Worm (Caenorhabditis elegans) whole organism, young adult: ENCODE measurements around the gene F27B3.8.

Experiments used
- F22D6.2 ChIP-seq: sonication (generic microtip); optimal IDR thresholded peaks from 2 replicates; lab custom pipeline; 2016; ENCODE audit warnings: mild to moderate bottlenecking, missing genetic modification characterization, missing compliant biosample characterization
- F23B12.7 ChIP-seq: sonication (generic microtip); optimal IDR thresholded peaks from 2 replicates; lab custom pipeline; 2017; ENCODE audit warnings: missing genetic modification characterization, mild to moderate bottlenecking, missing compliant biosample characterization, antibody characterized with exemption, moderate library complexity; ENCODE audit not compliant: insufficient read depth
- F33H1.4 ChIP-seq: fragments of 200-800 bp; sonication (Bioruptor generic); IDR thresholded peaks from 2 replicates; pipeline ENCODE4 v1.3.6; 2022; ENCODE audit warnings: missing genetic modification reagents, missing genetic modification characterization, missing compliant biosample characterization
- F49E8.2 ChIP-seq: sonication (generic microtip); optimal IDR thresholded peaks from 3 replicates; lab custom pipeline; 2017; ENCODE audit warnings: missing genetic modification characterization, mild to moderate bottlenecking, missing compliant biosample characterization, antibody characterized with exemption, moderate library complexity; ENCODE audit not compliant: insufficient read depth
- F57A8.1 ChIP-seq: fragments of 200-800 bp; sonication (Bioruptor generic); optimal IDR thresholded peaks from 2 replicates; lab custom pipeline; 2018; ENCODE audit warnings: mild to moderate bottlenecking, missing genetic modification characterization, moderate library complexity, missing compliant biosample characterization
- T26A5.8 ChIP-seq: sonication (generic microtip); optimal IDR thresholded peaks from 2 replicates; lab custom pipeline; 2016; ENCODE audit warnings: missing genetic modification characterization, missing compliant biosample characterization
- Y53F4B.3 ChIP-seq: fragments of 200-800 bp; sonication (Bioruptor generic); IDR thresholded peaks from 2 replicates; pipeline ENCODE4 v1.3.6; 2022; ENCODE audit warnings: missing genetic modification reagents, missing genetic modification characterization, missing compliant biosample characterization
- Y56A3A.18 ChIP-seq: fragments of 200-800 bp; sonication (Bioruptor generic); IDR thresholded peaks from 2 replicates; pipeline ENCODE4 v1.3.6; 2022; ENCODE audit warnings: missing genetic modification reagents, missing genetic modification characterization, missing compliant biosample characterization
- Y95B8A.8 ChIP-seq: fragments of 200-800 bp; sonication (Bioruptor generic); IDR thresholded peaks from 2 replicates; pipeline ENCODE4 v1.3.6; 2022; ENCODE audit warnings: missing genetic modification reagents, missing genetic modification characterization, missing compliant biosample characterization
- ama-1 ChIP-seq, 3 experiments: fragments of 150-350 bp in 1 of 3; sonication (generic microtip) in 2 of 3; optimal IDR thresholded peaks; 2 replicates each; lab custom pipeline; 2014 to 2018; ENCODE audit warnings: missing biosample characterization in 2 of 3, missing genetic modification characterization in 2 of 3, missing genetic modification reagents in 2 of 3
- ceh-40 ChIP-seq: fragments of 200-800 bp; sonication (Bioruptor generic); IDR thresholded peaks from 2 replicates; pipeline ENCODE4 v1.3.6; 2022; ENCODE audit warnings: missing genetic modification characterization, missing compliant biosample characterization
- die-1 ChIP-seq: sonication (generic microtip); optimal IDR thresholded peaks from 2 replicates; lab custom pipeline; 2016; ENCODE audit warnings: missing genotype, mild to moderate bottlenecking, missing genetic modification characterization, missing compliant biosample characterization
- dpl-1 ChIP-seq: fragments of 150-350 bp; optimal IDR thresholded peaks from 2 replicates; lab custom pipeline; 2014; ENCODE audit warnings: missing biosample characterization, missing genetic modification reagents, missing genetic modification characterization
- efl-1 ChIP-seq: fragments of 150-350 bp; optimal IDR thresholded peaks from 2 replicates; lab custom pipeline; 2014; ENCODE audit warnings: missing biosample characterization, missing genetic modification reagents, missing genetic modification characterization
- egl-18 ChIP-seq: fragments of 200-800 bp; sonication (Bioruptor generic); IDR thresholded peaks from 2 replicates; pipeline ENCODE4 v1.3.6; 2022; ENCODE audit warnings: missing genetic modification reagents, missing genetic modification characterization, missing compliant biosample characterization
- fkh-3 ChIP-seq: sonication (generic microtip); optimal IDR thresholded peaks from 2 replicates; lab custom pipeline; 2016; ENCODE audit warnings: mild to moderate bottlenecking, missing genetic modification characterization, missing compliant biosample characterization
- lag-1 ChIP-seq: fragments of 200-800 bp; sonication (Bioruptor generic); IDR thresholded peaks from 2 replicates; pipeline ENCODE4 v1.3.6; 2022; ENCODE audit warnings: missing genetic modification reagents, missing genetic modification characterization, missing compliant biosample characterization
- lin-35 ChIP-seq, 3 experiments: fragments of 150-350 bp in 2 of 3; sonication (generic microtip) in 1 of 3; optimal IDR thresholded peaks; 2 replicates each; lab custom pipeline; 2014 to 2018; ENCODE audit warnings: missing biosample characterization in 3 of 3, missing genetic modification characterization in 3 of 3, missing genetic modification reagents in 3 of 3
- lin-54 ChIP-seq: fragments of 200-800 bp; sonication (Bioruptor generic); optimal IDR thresholded peaks from 2 replicates; lab custom pipeline; 2018; ENCODE audit warnings: mild to moderate bottlenecking, missing genetic modification characterization, missing compliant biosample characterization
- madf-3 ChIP-seq: fragments of 200-800 bp; sonication (Bioruptor generic); IDR thresholded peaks from 2 replicates; pipeline ENCODE4 v1.3.6; 2022; ENCODE audit warnings: missing genetic modification reagents, missing genetic modification characterization, missing compliant biosample characterization
- madf-8 ChIP-seq: fragments of 200-800 bp; sonication (Bioruptor generic); conservative IDR thresholded peaks from 2 replicates; pipeline ENCODE4 v1.3.6; 2022; ENCODE audit warnings: missing genetic modification reagents, missing genetic modification characterization, missing compliant biosample characterization
- mcd-1 ChIP-seq: fragments of 200-800 bp; sonication (Bioruptor generic); IDR thresholded peaks from 2 replicates; pipeline ENCODE4 v1.3.6; 2022; ENCODE audit warnings: missing genetic modification reagents, missing genetic modification characterization, missing compliant biosample characterization
- nhr-27 ChIP-seq: fragments of 200-800 bp; sonication (Bioruptor generic); optimal IDR thresholded peaks from 2 replicates; lab custom pipeline; 2018; ENCODE audit warnings: mild to moderate bottlenecking, missing genetic modification characterization, moderate library complexity, missing compliant biosample characterization
- nhr-80 ChIP-seq: sonication (generic microtip); optimal IDR thresholded peaks from 2 replicates; lab custom pipeline; 2016; ENCODE audit warnings: missing genetic modification characterization, missing compliant biosample characterization
- pbrm-1 ChIP-seq: fragments of 200-800 bp; sonication (Bioruptor generic); IDR thresholded peaks from 2 replicates; pipeline ENCODE4 v1.3.6; 2022; ENCODE audit warnings: missing genetic modification reagents, missing genetic modification characterization, missing compliant biosample characterization
- rec-8 ChIP-seq, 2 experiments: sonication (generic microtip); optimal IDR thresholded peaks; 2 replicates each; lab custom pipeline; 2016; ENCODE audit warnings: mild to moderate bottlenecking in 2 of 2, missing genetic modification characterization in 2 of 2, missing genetic modification reagents in 2 of 2, missing genotype in 2 of 2, missing biosample characterization in 1 of 2, missing compliant biosample characterization in 1 of 2, moderate library complexity in 1 of 2
- snpc-1.1 ChIP-seq: sonication (generic microtip); optimal IDR thresholded peaks from 2 replicates; lab custom pipeline; 2017; ENCODE audit warnings: missing genetic modification characterization, mild to moderate bottlenecking, missing compliant biosample characterization, antibody characterized with exemption, moderate library complexity, missing genotype, missing genetic modification reagents; ENCODE audit not compliant: insufficient read depth
- snpc-1.3 ChIP-seq: sonication (generic microtip); optimal IDR thresholded peaks from 2 replicates; lab custom pipeline; 2017; ENCODE audit warnings: missing genetic modification characterization, mild to moderate bottlenecking, missing compliant biosample characterization, antibody characterized with exemption, moderate library complexity, missing genotype, missing genetic modification reagents; ENCODE audit not compliant: insufficient read depth
- snpc-3.4 ChIP-seq: sonication (generic microtip); optimal IDR thresholded peaks from 2 replicates; lab custom pipeline; 2017; ENCODE audit warnings: missing genetic modification characterization, mild to moderate bottlenecking, missing compliant biosample characterization, antibody characterized with exemption, moderate library complexity, missing genotype, missing genetic modification reagents
- snpc-4 ChIP-seq, 5 experiments: fragments of 150-350 bp in 1 of 5; sonication (generic microtip) in 4 of 5; optimal IDR thresholded peaks; 2 replicates each; lab custom pipeline; 2014 to 2018; ENCODE audit warnings: missing genetic modification characterization in 5 of 5, missing biosample characterization in 3 of 5, antibody characterized with exemption in 2 of 5, mild to moderate bottlenecking in 2 of 5, missing compliant biosample characterization in 2 of 5, missing genotype in 2 of 5, moderate library complexity in 2 of 5, missing genetic modification reagents in 1 of 5
- tbp1 ChIP-seq: fragments of 200-800 bp; sonication (Bioruptor generic); optimal IDR thresholded peaks from 2 replicates; lab custom pipeline; 2018; ENCODE audit warnings: mild to moderate bottlenecking, missing genetic modification characterization, missing compliant biosample characterization
- ztf-26 ChIP-seq: sonication (generic microtip); optimal IDR thresholded peaks from 2 replicates; lab custom pipeline; 2017; ENCODE audit warnings: missing genetic modification characterization, missing compliant biosample characterization
- ztf-3 ChIP-seq: fragments of 200-800 bp; sonication (Bioruptor generic); optimal IDR thresholded peaks from 2 replicates; lab custom pipeline; 2018; ENCODE audit warnings: mild to moderate bottlenecking, missing genetic modification characterization, missing compliant biosample characterization
- ztf-6 ChIP-seq: fragments of 200-800 bp; sonication (Bioruptor generic); IDR thresholded peaks from 2 replicates; pipeline ENCODE4 v1.3.6; 2022; ENCODE audit warnings: missing genetic modification reagents, missing genetic modification characterization, missing compliant biosample characterization

F27B3.8 gene

ce11 chrIII:6608101-6608672, 28.7 kb downstream of the F27B3.8 start, which contains the start of the genes mdh-2 and F20H11.4 (continued):
- TF ChIP-seq Y95B8A.8 (GFP tag; lab: Robert Waterston, UW) (no peak), F49E8.2 (tag; lab: Kevin White, UChicago) (peak; percentile 56), snpc-3.4 (tag; lab: Kevin White, UChicago) (peak; percentile 17), lin-35 (GFP tag; optimal IDR thresholded peaks at IDR 0.05; lab: Kevin White, UChicago) (peak; percentile 22 to 89 (median 40)), madf-3 (no peak), dpl-1 (peak; percentile 91)

- TF ChIP-seq ztf-3 = no peak
Measured at ce11 chrIII:6610522-6610921, 31.0 kb downstream of the F27B3.8 start, which contains the start of gene srh-40. srh-40 (plus strand) TSS chrIII:6610822.

ce11 chrIII:6612282-6612681, 32.8 kb downstream of the F27B3.8 start, which contains the start of gene ctsa-4.2:
ctsa-4.2 (plus strand) TSS chrIII:6612528.
- TF ChIP-seq F49E8.2 (tag; lab: Kevin White, UChicago) (no peak), ztf-26 (tag; lab: Kevin White, UChicago) (no peak), ztf-6 (no peak), nhr-80 (tag; lab: Kevin White, UChicago) (peak; percentile 70), pbrm-1 (no peak)
- TF ChIP-seq, all 124 proteins: peak for 1

ce11 chrIII:6615064-6615463, 35.6 kb downstream of the F27B3.8 start, which contains the start of gene cmtr-2:
cmtr-2 (plus strand) TSS chrIII:6615414.
- 0 out of 2 replicates have a peak, but pooled peaks have one; percentile 23 for TF ChIP-seq F33H1.4 (GFP tag; lab: Robert Waterston, UW)
- TF ChIP-seq lin-35 (GFP tag; optimal IDR thresholded peaks at IDR 0.05; lab: Kevin White, UChicago) = peak in 2 of 3 experiments; percentile 54 to 87
- peak; percentile 92 for TF ChIP-seq mcd-1 (GFP tag; lab: Robert Waterston, UW)
- no peak for TF ChIP-seq F22D6.2 (tag; lab: Kevin White, UChicago)
- peak; percentile 74 for TF ChIP-seq dpl-1
- TF ChIP-seq efl-1 (GFP tag; lab: Kevin White, UChicago) = peak; percentile 65
- TF ChIP-seq lin-54 (GFP tag; lab: Kevin White, UChicago) = peak; percentile 91
- no peak for TF ChIP-seq ztf-3
- no peak for TF ChIP-seq lag-1 (GFP tag; lab: Robert Waterston, UW)

- TF ChIP-seq egl-18 = no peak
- TF ChIP-seq Y53F4B.3 (GFP tag; lab: Robert Waterston, UW) = no peak
- TF ChIP-seq snpc-4 (GFP tag; optimal IDR thresholded peaks at IDR 0.05; lab: Kevin White, UChicago) = no peak
- no peak for TF ChIP-seq snpc-4 (tag; optimal IDR thresholded peaks at IDR 0.05; lab: Kevin White, UChicago)
- no peak for TF ChIP-seq T26A5.8 (tag; lab: Kevin White, UChicago)
- TF ChIP-seq snpc-1.1 (tag; lab: Kevin White, UChicago) = no peak
- no peak for TF ChIP-seq nhr-27 (tag; lab: Kevin White, UChicago)
- no peak for TF ChIP-seq Y56A3A.18 (GFP tag; lab: Robert Waterston, UW)
- no peak for TF ChIP-seq nhr-80 (tag; lab: Kevin White, UChicago)
- no peak for TF ChIP-seq rec-8 (tag; optimal IDR thresholded peaks at IDR 0.05; lab: Kevin White, UChicago)
- TF ChIP-seq, all 124 proteins: peak for 0
Measured at ce11 chrIII:6619952-6620351, 40.5 kb downstream of the F27B3.8 start, which contains the start of gene C13B9.2. C13B9.2 (plus strand) TSS chrIII:6620252.

ce11 chrIII:6624872-6625271, 45.4 kb downstream of the F27B3.8 start, which contains the start of gene copd-1:
copd-1 (minus strand) TSS chrIII:6624972.
- no peak for TF ChIP-seq die-1 (tag; lab: Kevin White, UChicago)
- TF ChIP-seq F23B12.7 (tag; lab: Kevin White, UChicago) = no peak
- TF ChIP-seq tbp1 = no peak
- no peak for TF ChIP-seq dpl-1
- no peak for TF ChIP-seq madf-8 (GFP tag; lab: Robert Waterston, UW)
- TF ChIP-seq ceh-40 (GFP tag; lab: Robert Waterston, UW) = no peak
- no peak for TF ChIP-seq snpc-1.3 (tag; lab: Kevin White, UChicago)
- TF ChIP-seq fkh-3 = no peak
- no peak for TF ChIP-seq F57A8.1 (GFP tag; lab: Kevin White, UChicago)
- no peak for TF ChIP-seq ztf-26 (tag; lab: Kevin White, UChicago)
- TF ChIP-seq ama-1 (optimal IDR thresholded peaks at IDR 0.05; lab: Kevin White, UChicago) = no peak
- no peak for TF ChIP-seq ama-1 (GFP tag; optimal IDR thresholded peaks at IDR 0.05; lab: Kevin White, UChicago)
- no peak for TF ChIP-seq snpc-1.1 (tag; lab: Kevin White, UChicago)
- TF ChIP-seq ztf-6 = no peak
